ENCODE assay signal across 1 fruit fly cellular context in genomic region chr3R:24289768-24290349, dm6.
TF ChIP-seq lines count a peak whose summit lies in the region.

CG34290 (minus strand) TSS chr3R:24289818.
Uck (plus strand) TSS chr3R:24290172.

TF ChIP-seq in whole organism, embryonic, 481 proteins besides CTCF, POLR2A, EP300 and RAD21 (continued from another document and continues in another):
- TF ChIP-seq br (optimal IDR thresholded peaks at IDR 0.05; lab: Kevin White, UChicago) (no peak), da (GFP tag; optimal IDR thresholded peaks at IDR 0.05; lab: Kevin White, UChicago) (peak; percentile 52), CG2202 (tag; optimal IDR thresholded peaks at IDR 0.05; lab: Kevin White, UChicago) (peak; percentile 48), CG10366 (GFP tag; IDR thresholded peaks at IDR 0.05; lab: Robert Waterston, UW) (peak; percentile 66), CG12299 (tag; optimal IDR thresholded peaks at IDR 0.05; lab: Kevin White, UChicago) (peak; percentile 59), crp (GFP tag; optimal IDR thresholded peaks at IDR 0.05; lab: Kevin White, UChicago) (peak; percentile 61 to 95), pnt (GFP tag; optimal IDR thresholded peaks at IDR 0.05; lab: Kevin White, UChicago) (no peak), shn (GFP tag; optimal IDR thresholded peaks at IDR 0.05; lab: Kevin White, UChicago) (peak; percentile 68), gsb-n (tag; optimal IDR thresholded peaks at IDR 0.05; lab: Kevin White, UChicago) (peak; percentile 50), CG3065 (GFP tag; optimal IDR thresholded peaks at IDR 0.05; lab: Kevin White, UChicago) (peak; percentile 16), nerfin-2 (GFP tag; IDR thresholded peaks at IDR 0.05; lab: Robert Waterston, UW; ENCODE audit: partially characterized antibody) (peak; percentile 63), CG14965 (GFP tag; optimal IDR thresholded peaks at IDR 0.05; lab: Kevin White, UChicago; ENCODE audit: borderline replicate concordance) (no peak), CG3847 (GFP tag; IDR thresholded peaks at IDR 0.05; lab: Robert Waterston, UW) (peak; percentile 85), z (GFP tag; IDR thresholded peaks at IDR 0.05; lab: Robert Waterston, UW) (no peak), Med (GFP tag; lab: Kevin White, UChicago) (peak; percentile 97), CG13424 (tag; optimal IDR thresholded peaks at IDR 0.05; lab: Kevin White, UChicago) (peak; percentile 63), CG16779 (GFP tag; IDR thresholded peaks at IDR 0.05; lab: Robert Waterston, UW) (no peak; the same call in 1 of the 2 replicates), wdn (GFP tag; IDR thresholded peaks at IDR 0.05; lab: Robert Waterston, UW) (0 out of 2 replicates have a peak, but pooled peaks have one; percentile 54), dmrt11E (tag; optimal IDR thresholded peaks at IDR 0.05; lab: Kevin White, UChicago) (peak; percentile 33), ken (GFP tag; IDR thresholded peaks at IDR 0.05; lab: Robert Waterston, UW) (peak; percentile 66; the same call in 2 of the 3 replicates), usp (GFP tag; optimal IDR thresholded peaks at IDR 0.05; lab: Kevin White, UChicago) (no peak), BEAF-32 (GFP tag; optimal IDR thresholded peaks at IDR 0.05; lab: Kevin White, UChicago) (peak; percentile 87), CG17328 (GFP tag; IDR thresholded peaks at IDR 0.05; lab: Robert Waterston, UW) (peak; percentile 70; the same call in 1 of the 2 replicates), al (GFP tag; IDR thresholded peaks at IDR 0.05; lab: Robert Waterston, UW) (peak; percentile 39; the same call in 1 of the 2 replicates), unc-4 (GFP tag; IDR thresholded peaks at IDR 0.05; lab: Robert Waterston, UW; ENCODE audit: partially characterized antibody) (peak; percentile 88), maf-S (GFP tag; optimal IDR thresholded peaks at IDR 0.05; lab: Kevin White, UChicago) (peak; percentile 54), ato (GFP tag; IDR thresholded peaks at IDR 0.05; lab: Robert Waterston, UW; ENCODE audit: partially characterized antibody) (peak; percentile 66; the same call in 1 of the 2 replicates), CG11723 (GFP tag; optimal IDR thresholded peaks at IDR 0.05; lab: Kevin White, UChicago) (peak; percentile 76), CG15601 (tag; optimal IDR thresholded peaks at IDR 0.05; lab: Kevin White, UChicago) (peak; percentile 78), CG12104 (GFP tag; optimal IDR thresholded peaks at IDR 0.05; lab: Kevin White, UChicago) (peak; percentile 81), CG32772 (GFP tag; IDR thresholded peaks at IDR 0.05; lab: Robert Waterston, UW) (0 out of 2 replicates have a peak, but pooled peaks have one; percentile 14), BtbVII (GFP tag; optimal IDR thresholded peaks at IDR 0.05; lab: Kevin White, UChicago) (peak; percentile 76), lilli (GFP tag; optimal IDR thresholded peaks at IDR 0.05; lab: Kevin White, UChicago) (peak; percentile 69), Oaz (GFP tag; IDR thresholded peaks at IDR 0.05; lab: Robert Waterston, UW) (peak; percentile 51; the same call in 1 of the 2 replicates), Scr (GFP tag; IDR thresholded peaks at IDR 0.05; lab: Robert Waterston, UW; ENCODE audit: partially characterized antibody) (peak; percentile 81), CG6683 (GFP tag; optimal IDR thresholded peaks at IDR 0.05; lab: Kevin White, UChicago) (peak; percentile 77), CG10209 (GFP tag; optimal IDR thresholded peaks at IDR 0.05; lab: Kevin White, UChicago) (peak; percentile 79), ftz-f1 (GFP tag; optimal IDR thresholded peaks at IDR 0.05; lab: Kevin White, UChicago) (peak; percentile 40), CG9437 (GFP tag; optimal IDR thresholded peaks at IDR 0.05; lab: Kevin White, UChicago) (peak; percentile 72), CG9817 (tag; optimal IDR thresholded peaks at IDR 0.05; lab: Kevin White, UChicago) (peak; percentile 68), Tbp (GFP tag; optimal IDR thresholded peaks at IDR 0.05; lab: Kevin White, UChicago) (no peak), CG4820 (GFP tag; optimal IDR thresholded peaks at IDR 0.05; lab: Kevin White, UChicago) (peak; percentile 36), bab2 (GFP tag; optimal IDR thresholded peaks at IDR 0.05; lab: Kevin White, UChicago) (peak; percentile 18), CG6854 (GFP tag; optimal IDR thresholded peaks at IDR 0.05; lab: Kevin White, UChicago) (peak; percentile 84), pan (optimal IDR thresholded peaks at IDR 0.05; lab: Kevin White, UChicago) (no peak), pan (GFP tag; optimal IDR thresholded peaks at IDR 0.05 in 1 of 2, IDR thresholded peaks at IDR 0.05 in 1 of 2) (peak in 1 of 2 experiments; percentile 56), Jarid2 (GFP tag; optimal IDR thresholded peaks at IDR 0.05; lab: Kevin White, UChicago) (peak; percentile 58), ac (GFP tag; optimal IDR thresholded peaks at IDR 0.05; lab: Kevin White, UChicago) (peak; percentile 31), Myb (GFP tag; optimal IDR thresholded peaks at IDR 0.05; lab: Kevin White, UChicago) (peak; percentile 99), so (GFP tag; IDR thresholded peaks at IDR 0.05; lab: Robert Waterston, UW) (peak; percentile 70; the same call in 1 of the 3 replicates), wor (GFP tag; IDR thresholded peaks at IDR 0.05; lab: Robert Waterston, UW) (no peak), CG12236 (GFP tag; optimal IDR thresholded peaks at IDR 0.05; lab: Kevin White, UChicago) (peak; percentile 72), fd102C (GFP tag; optimal IDR thresholded peaks at IDR 0.05; lab: Kevin White, UChicago) (peak; percentile 56), CG13624 (GFP tag; optimal IDR thresholded peaks at IDR 0.05; lab: Kevin White, UChicago) (peak; percentile 86), Sry-δ (GFP tag; optimal IDR thresholded peaks at IDR 0.05; lab: Kevin White, UChicago) (peak; percentile 97), Dbx (GFP tag; IDR thresholded peaks at IDR 0.05; lab: Robert Waterston, UW) (peak; percentile 70), pb (GFP tag; optimal IDR thresholded peaks at IDR 0.05; lab: Kevin White, UChicago) (peak; percentile 85), Ssrp (tag; optimal IDR thresholded peaks at IDR 0.05; lab: Kevin White, UChicago) (peak; percentile 32), CG1602 (GFP tag; optimal IDR thresholded peaks at IDR 0.05; lab: Kevin White, UChicago) (peak; percentile 32), CG17186 (GFP tag; optimal IDR thresholded peaks at IDR 0.05; lab: Kevin White, UChicago) (peak; percentile 73), CG13287 (GFP tag; IDR thresholded peaks at IDR 0.05; lab: Robert Waterston, UW; ENCODE audit: partially characterized antibody) (peak; percentile 94), Opbp (GFP tag; IDR thresholded peaks at IDR 0.05; lab: Robert Waterston, UW; ENCODE audit: partially characterized antibody) (peak; percentile 86), seq (GFP tag; IDR thresholded peaks at IDR 0.05; lab: Robert Waterston, UW) (0 out of 2 replicates have a peak, but pooled peaks have one; percentile 23), CG4424 (GFP tag; optimal IDR thresholded peaks at IDR 0.05; lab: Kevin White, UChicago) (peak; percentile 59), Dip3 (GFP tag; optimal IDR thresholded peaks at IDR 0.05; lab: Kevin White, UChicago) (peak; percentile 46), CG2120 (GFP tag; optimal IDR thresholded peaks at IDR 0.05; lab: Kevin White, UChicago) (peak; percentile 61), gcm (GFP tag; optimal IDR thresholded peaks at IDR 0.05; lab: Kevin White, UChicago) (peak; percentile 38), CG31441 (GFP tag; IDR thresholded peaks at IDR 0.05; lab: Robert Waterston, UW) (peak; percentile 79), gsb (GFP tag; IDR thresholded peaks at IDR 0.05; lab: Robert Waterston, UW) (peak; percentile 61), Rx (GFP tag; IDR thresholded peaks at IDR 0.05; lab: Robert Waterston, UW) (peak; percentile 39; the same call in 1 of the 2 replicates), zf30C (GFP tag; optimal IDR thresholded peaks at IDR 0.05; lab: Kevin White, UChicago) (peak; percentile 39), CG1647 (GFP tag; optimal IDR thresholded peaks at IDR 0.05; lab: Kevin White, UChicago) (peak; percentile 78), CG11093 (GFP tag; IDR thresholded peaks at IDR 0.05; lab: Robert Waterston, UW) (0 out of 3 replicates have a peak, but pooled peaks have one; percentile 22), Ravus (GFP tag; IDR thresholded peaks at IDR 0.05; lab: Robert Waterston, UW) (no peak), emc (GFP tag; optimal IDR thresholded peaks at IDR 0.05; lab: Kevin White, UChicago) (peak; percentile 66), CG17802 (tag; optimal IDR thresholded peaks at IDR 0.05; lab: Kevin White, UChicago) (peak; percentile 65), CG9609 (GFP tag; optimal IDR thresholded peaks at IDR 0.05; lab: Kevin White, UChicago) (peak; percentile 71), ERR (GFP tag; optimal IDR thresholded peaks at IDR 0.05; lab: Kevin White, UChicago) (peak; percentile 78), tio (GFP tag; optimal IDR thresholded peaks at IDR 0.05; lab: Kevin White, UChicago) (peak; percentile 3), vnd (GFP tag; IDR thresholded peaks at IDR 0.05; lab: Robert Waterston, UW; ENCODE audit: partially characterized antibody) (peak; percentile 54; the same call in 1 of the 3 replicates), CG33557 (GFP tag; optimal IDR thresholded peaks at IDR 0.05; lab: Kevin White, UChicago) (peak; percentile 70), crol (GFP tag; IDR thresholded peaks at IDR 0.05; lab: Robert Waterston, UW) (peak; percentile 37; the same call in 1 of the 2 replicates), CG8924 (tag; optimal IDR thresholded peaks at IDR 0.05; lab: Kevin White, UChicago) (peak; percentile 34), dimm (GFP tag; IDR thresholded peaks at IDR 0.05; lab: Robert Waterston, UW) (no peak), CG17568 (GFP tag; optimal IDR thresholded peaks at IDR 0.05; lab: Kevin White, UChicago) (peak; percentile 91), CG1603 (tag; optimal IDR thresholded peaks at IDR 0.05; lab: Kevin White, UChicago) (peak; percentile 90), wek (GFP tag; optimal IDR thresholded peaks at IDR 0.05; lab: Kevin White, UChicago) (peak; percentile 81), CkIIα-i1 (GFP tag; IDR thresholded peaks at IDR 0.05; lab: Robert Waterston, UW) (no peak), CG2116 (GFP tag; optimal IDR thresholded peaks at IDR 0.05; lab: Kevin White, UChicago) (peak; percentile 95), CG1529 (GFP tag; optimal IDR thresholded peaks at IDR 0.05; lab: Kevin White, UChicago) (peak; percentile 52), CG1233 (GFP tag; optimal IDR thresholded peaks at IDR 0.05; lab: Kevin White, UChicago) (peak; percentile 92), CG14710 (tag; optimal IDR thresholded peaks at IDR 0.05; lab: Kevin White, UChicago) (peak; percentile 82), slou (GFP tag; optimal IDR thresholded peaks at IDR 0.05; lab: Kevin White, UChicago) (peak; percentile 50), Dp (GFP tag; optimal IDR thresholded peaks at IDR 0.05; lab: Kevin White, UChicago) (peak; percentile 63), danr (GFP tag; IDR thresholded peaks at IDR 0.05; lab: Robert Waterston, UW) (no peak), Ptx1 (GFP tag; IDR thresholded peaks at IDR 0.05; lab: Robert Waterston, UW) (peak; percentile 42; the same call in 1 of the 2 replicates), sens (GFP tag; lab: Kevin White, UChicago) (peak; percentile 90), tll (GFP tag; optimal IDR thresholded peaks at IDR 0.05; lab: Kevin White, UChicago) (no peak), stc (GFP tag; IDR thresholded peaks at IDR 0.05; lab: Robert Waterston, UW) (peak; percentile 66; the same call in 1 of the 2 replicates), CG31388 (GFP tag; optimal IDR thresholded peaks at IDR 0.05; lab: Kevin White, UChicago) (no peak), CG6813 (GFP tag; optimal IDR thresholded peaks at IDR 0.05; lab: Kevin White, UChicago) (peak; percentile 81), her (GFP tag; optimal IDR thresholded peaks at IDR 0.05; lab: Kevin White, UChicago) (peak; percentile 82), CG30403 (GFP tag; optimal IDR thresholded peaks at IDR 0.05; lab: Kevin White, UChicago) (peak; percentile 52), CG4282 (GFP tag; optimal IDR thresholded peaks at IDR 0.05; lab: Kevin White, UChicago) (peak; percentile 65), Mrtf (GFP tag; IDR thresholded peaks at IDR 0.05; lab: Robert Waterston, UW) (no peak), dati (GFP tag; IDR thresholded peaks at IDR 0.05; lab: Robert Waterston, UW) (no peak), CG8388 (GFP tag; optimal IDR thresholded peaks at IDR 0.05; lab: Kevin White, UChicago) (peak; percentile 38), CG12071 (GFP tag; optimal IDR thresholded peaks at IDR 0.05; lab: Kevin White, UChicago) (peak; percentile 85), fd96Cb (tag; optimal IDR thresholded peaks at IDR 0.05; lab: Kevin White, UChicago) (peak; percentile 8), kay (GFP tag; optimal IDR thresholded peaks at IDR 0.05; lab: Kevin White, UChicago) (no peak), fru (optimal IDR thresholded peaks at IDR 0.05; lab: Kevin White, UChicago) (no peak), Gug (GFP tag; IDR thresholded peaks at IDR 0.05; lab: Robert Waterston, UW) (no peak; the same call in 3 of the 4 replicates), hbn (GFP tag; IDR thresholded peaks at IDR 0.05; lab: Robert Waterston, UW; ENCODE audit: partially characterized antibody) (peak; percentile 85), fu2 (GFP tag; optimal IDR thresholded peaks at IDR 0.05; lab: Kevin White, UChicago) (peak; percentile 57), HHEX (GFP tag; optimal IDR thresholded peaks at IDR 0.05; lab: Kevin White, UChicago) (peak; percentile 82), gce (GFP tag; IDR thresholded peaks at IDR 0.05; lab: Robert Waterston, UW) (peak; percentile 78), CG1792 (GFP tag; optimal IDR thresholded peaks at IDR 0.05; lab: Kevin White, UChicago) (peak; percentile 24), lab (GFP tag; optimal IDR thresholded peaks at IDR 0.05; lab: Kevin White, UChicago) (peak; percentile 93), rib (GFP tag; IDR thresholded peaks at IDR 0.05; lab: Robert Waterston, UW) (no peak), CG34422 (GFP tag; IDR thresholded peaks at IDR 0.05; lab: Robert Waterston, UW) (no peak), cad (GFP tag; optimal IDR thresholded peaks at IDR 0.05; lab: Kevin White, UChicago) (no peak), ssp (GFP tag; IDR thresholded peaks at IDR 0.05; lab: Robert Waterston, UW) (peak; percentile 38; the same call in 1 of the 2 replicates), H2.0 (GFP tag; IDR thresholded peaks at IDR 0.05; lab: Robert Waterston, UW) (peak; percentile 56), ham (GFP tag; IDR thresholded peaks at IDR 0.05; lab: Robert Waterston, UW) (no peak), btn (GFP tag; optimal IDR thresholded peaks at IDR 0.05; lab: Kevin White, UChicago) (peak; percentile 32), eyg (GFP tag; optimal IDR thresholded peaks at IDR 0.05; lab: Kevin White, UChicago) (peak; percentile 80), CG13894 (tag; optimal IDR thresholded peaks at IDR 0.05; lab: Kevin White, UChicago) (peak; percentile 68), sd (tag; optimal IDR thresholded peaks at IDR 0.05; lab: Kevin White, UChicago) (peak; percentile 42)
